Worm (Caenorhabditis elegans) whole organism, mixed stage, embryonic: Measurements from ENCODE around the gene cal-7.
A peak's percentile ranks its signal among the peaks of the same experiment; 100 is the strongest.

Source experiments
- M03D4.4 ChIP-seq: sonication (generic microtip); optimal IDR thresholded peaks from 2 replicates; lab custom pipeline; 2017; ENCODE audit warnings: mild to moderate bottlenecking, missing genetic modification characterization, missing compliant biosample characterization
- bed-3 ChIP-seq: fragments of 200-800 bp; sonication (Bioruptor generic); optimal IDR thresholded peaks from 3 replicates; lab custom pipeline; 2018; ENCODE audit warnings: mild to moderate bottlenecking, missing genetic modification characterization, moderate library complexity, missing compliant biosample characterization
- blmp-1 ChIP-seq: fragments of 150-350 bp; optimal IDR thresholded peaks from 2 replicates; lab custom pipeline; 2014; ENCODE audit warnings: missing biosample characterization, missing genetic modification characterization
- ceh-43 ChIP-seq: fragments of 200-800 bp; sonication (Bioruptor generic); optimal IDR thresholded peaks from 2 replicates; lab custom pipeline; 2018; ENCODE audit warnings: mild to moderate bottlenecking, missing genetic modification characterization, moderate library complexity, missing compliant biosample characterization
- ceh-83 ChIP-seq: fragments of 200-800 bp; sonication (Bioruptor generic); optimal IDR thresholded peaks from 2 replicates; lab custom pipeline; 2018; ENCODE audit warnings: mild to moderate bottlenecking, missing genetic modification characterization, missing compliant biosample characterization
- ces-1 ChIP-seq: fragments of 150-350 bp; optimal IDR thresholded peaks from 2 replicates; lab custom pipeline; 2014; ENCODE audit warnings: missing biosample characterization, missing genetic modification reagents, missing genetic modification characterization
- cnd-1 ChIP-seq: fragments of 200-800 bp; sonication (Bioruptor generic); optimal IDR thresholded peaks from 2 replicates; lab custom pipeline; 2018; ENCODE audit warnings: mild to moderate bottlenecking, missing genetic modification characterization, missing compliant biosample characterization
- elt-3 ChIP-seq: fragments of 150-350 bp; optimal IDR thresholded peaks from 2 replicates; lab custom pipeline; 2014; ENCODE audit warnings: missing biosample characterization, missing genetic modification characterization
- flh-1 ChIP-seq: fragments of 200-800 bp; sonication (Bioruptor generic); optimal IDR thresholded peaks from 2 replicates; lab custom pipeline; 2018; ENCODE audit warnings: mild to moderate bottlenecking, missing genetic modification characterization, moderate library complexity, missing compliant biosample characterization
- ham-2 ChIP-seq: fragments of 200-800 bp; sonication (Bioruptor generic); optimal IDR thresholded peaks from 2 replicates; lab custom pipeline; 2018; ENCODE audit warnings: mild to moderate bottlenecking, missing genetic modification characterization, missing compliant biosample characterization
- hlh-1 ChIP-seq: fragments of 150-350 bp; optimal IDR thresholded peaks from 2 replicates; lab custom pipeline; 2014; ENCODE audit warnings: missing biosample characterization, missing genetic modification reagents, missing genetic modification characterization
- lsy-2 ChIP-seq: fragments of 150-350 bp; optimal IDR thresholded peaks from 2 replicates; lab custom pipeline; 2014; ENCODE audit warnings: missing biosample characterization, missing genetic modification characterization
- mab-5 ChIP-seq: fragments of 150-350 bp; optimal IDR thresholded peaks from 2 replicates; lab custom pipeline; 2014; ENCODE audit warnings: missing biosample characterization, missing genetic modification characterization
- mep-1 ChIP-seq: fragments of 150-350 bp; optimal IDR thresholded peaks from 2 replicates; lab custom pipeline; 2017; ENCODE audit warnings: missing biosample characterization, missing genetic modification reagents, missing genetic modification characterization, inconsistent platforms
- mls-2 ChIP-seq: sonication (generic microtip); optimal IDR thresholded peaks from 2 replicates; lab custom pipeline; 2016; ENCODE audit warnings: mild to moderate bottlenecking, missing genetic modification characterization, moderate library complexity, missing compliant biosample characterization
- nhr-12 ChIP-seq: fragments of 150-350 bp; optimal IDR thresholded peaks from 2 replicates; lab custom pipeline; 2014; ENCODE audit warnings: missing biosample characterization, missing genetic modification characterization
- nhr-2 ChIP-seq: fragments of 150-350 bp; optimal IDR thresholded peaks from 2 replicates; lab custom pipeline; 2014; ENCODE audit warnings: missing biosample characterization, missing genetic modification characterization
- nhr-237 ChIP-seq: fragments of 150-350 bp; optimal IDR thresholded peaks from 2 replicates; lab custom pipeline; 2014; ENCODE audit warnings: missing biosample characterization, missing genetic modification characterization
- nhr-28 ChIP-seq: fragments of 150-350 bp; optimal IDR thresholded peaks from 2 replicates; lab custom pipeline; 2014; ENCODE audit warnings: missing biosample characterization, missing genetic modification characterization
- nhr-76 ChIP-seq: sonication (generic microtip); optimal IDR thresholded peaks from 2 replicates; lab custom pipeline; 2017; ENCODE audit warnings: missing biosample characterization, missing genetic modification characterization
- pha-4 ChIP-seq: fragments of 150-350 bp; optimal IDR thresholded peaks from 2 replicates; lab custom pipeline; 2018; ENCODE audit warnings: missing biosample characterization, missing genetic modification reagents, missing genetic modification characterization
- sem-2 ChIP-seq: fragments of 200-800 bp; sonication (Bioruptor generic); optimal IDR thresholded peaks from 2 replicates; lab custom pipeline; 2018; ENCODE audit warnings: mild to moderate bottlenecking, missing genetic modification characterization, missing compliant biosample characterization
- snpc-4 ChIP-seq: fragments of 150-350 bp; optimal IDR thresholded peaks from 2 replicates; lab custom pipeline; 2014; ENCODE audit warnings: missing biosample characterization, missing genetic modification characterization
- sptf-1 ChIP-seq: sonication (generic microtip); optimal IDR thresholded peaks from 2 replicates; lab custom pipeline; 2017; ENCODE audit warnings: mild to moderate bottlenecking, missing genetic modification characterization, moderate library complexity, missing compliant biosample characterization
- unc-120 ChIP-seq: sonication (generic microtip); optimal IDR thresholded peaks from 2 replicates; lab custom pipeline; 2017; ENCODE audit warnings: missing genetic modification characterization, missing compliant biosample characterization; ENCODE audit not compliant: poor library complexity, severe bottlenecking
- unc-39 ChIP-seq: fragments of 150-350 bp; optimal IDR thresholded peaks from 2 replicates; lab custom pipeline; 2014; ENCODE audit warnings: missing biosample characterization, missing genetic modification characterization
- unc-62 ChIP-seq: fragments of 150-350 bp; optimal IDR thresholded peaks from 2 replicates; lab custom pipeline; 2014; ENCODE audit warnings: missing biosample characterization, missing genetic modification reagents, missing genetic modification characterization
- zip-8 ChIP-seq: fragments of 150-350 bp; optimal IDR thresholded peaks from 2 replicates; lab custom pipeline; 2014; ENCODE audit warnings: missing biosample characterization, missing genetic modification characterization

Gene cal-7

DNA sequence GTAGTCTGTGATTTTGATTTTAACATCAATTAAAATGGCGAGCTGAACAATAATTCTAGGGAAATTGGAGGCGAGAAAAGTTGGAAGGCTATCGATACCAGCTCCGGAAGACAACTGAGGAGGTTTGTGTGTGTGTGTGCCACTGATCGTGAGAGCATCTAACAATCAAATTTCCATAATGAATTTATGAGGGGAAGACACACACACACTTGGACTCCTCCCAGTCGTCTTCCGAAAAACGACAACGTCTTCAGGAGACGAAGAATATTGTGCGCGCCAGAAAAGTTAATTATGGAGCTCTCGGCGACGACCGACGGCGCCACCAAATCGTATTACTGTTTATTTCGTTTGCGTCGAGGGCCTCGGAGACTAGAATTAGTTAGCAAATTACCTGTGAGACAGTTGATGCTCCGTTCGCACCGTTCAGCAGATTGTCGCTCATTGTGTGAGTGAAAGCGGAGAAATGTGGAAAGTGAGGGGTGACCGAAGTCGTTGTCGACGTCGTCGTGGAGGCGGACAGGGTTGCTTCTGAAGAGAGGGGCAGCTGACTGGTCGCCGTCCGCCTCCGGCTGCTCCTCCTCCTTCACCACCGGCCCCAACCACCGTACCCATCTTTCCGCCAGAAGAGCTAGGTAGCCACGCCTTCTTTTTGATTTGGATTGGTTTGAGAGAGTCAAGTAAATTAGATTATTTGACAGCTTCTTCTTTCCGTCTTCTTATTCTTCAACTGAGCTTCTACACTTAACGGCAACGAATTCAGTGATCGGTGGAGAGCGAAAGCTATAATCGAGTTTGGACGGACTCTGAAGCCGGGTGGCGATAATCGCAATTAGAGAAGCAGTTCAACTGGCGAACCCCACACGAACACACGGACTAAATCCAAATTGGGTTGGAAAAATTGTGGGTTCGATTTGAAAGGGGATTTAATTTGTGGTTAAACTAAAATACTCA, 35.2 kb downstream of the cal-7 start, which contains the start of gene unc-42:
unc-42 (minus strand) TSS at position 564 of the 951 bp plus-strand sequence.
- TF ChIP-seq unc-120 (tag; lab: Kevin White, UChicago): no peak
- TF ChIP-seq ces-1 (GFP tag; lab: Kevin White, UChicago): peak; percentile 100
- TF ChIP-seq, all 35 proteins: peak for 1

ce11 chrV:9771311-9771710, 37.4 kb downstream of the cal-7 start:
- TF ChIP-seq bed-3 (GFP tag; lab: Kevin White, UChicago): no peak
- peak; percentile 90 for TF ChIP-seq ces-1 (GFP tag; lab: Kevin White, UChicago)
- TF ChIP-seq flh-1: no peak
- no peak for TF ChIP-seq unc-120 (tag; lab: Kevin White, UChicago)

- TF ChIP-seq unc-120 (tag; lab: Kevin White, UChicago): no peak
- no peak for TF ChIP-seq pha-4 (tag; lab: Kevin White, UChicago)
- peak; percentile 99 for TF ChIP-seq ces-1 (GFP tag; lab: Kevin White, UChicago)
These were observed 38.1 kb downstream of the cal-7 start, which contains the start of gene F46B6.2 for ce11 chrV:9771970-9772369. F46B6.2 (plus strand) TSS chrV:9772285.

- TF ChIP-seq nhr-2 (tag; lab: Kevin White, UChicago) (no peak), sem-2 (GFP tag; lab: Kevin White, UChicago) (no peak), ham-2 (GFP tag; lab: Kevin White, UChicago) (no peak), unc-39 (no peak), unc-62 (no peak), mls-2 (tag; lab: Kevin White, UChicago) (no peak), ceh-83 (GFP tag; lab: Kevin White, UChicago) (no peak), mep-1 (tag; lab: Kevin White, UChicago) (no peak), cnd-1 (tag; lab: Kevin White, UChicago) (no peak), hlh-1 (tag; lab: Kevin White, UChicago) (no peak), unc-120 (tag; lab: Kevin White, UChicago) (no peak)
These were observed 41.8 kb downstream of the cal-7 start, which contains the start of gene F46B6.12 for ce11 chrV:9775734-9776133. F46B6.12 (minus strand) TSS chrV:9775834.

DNA sequence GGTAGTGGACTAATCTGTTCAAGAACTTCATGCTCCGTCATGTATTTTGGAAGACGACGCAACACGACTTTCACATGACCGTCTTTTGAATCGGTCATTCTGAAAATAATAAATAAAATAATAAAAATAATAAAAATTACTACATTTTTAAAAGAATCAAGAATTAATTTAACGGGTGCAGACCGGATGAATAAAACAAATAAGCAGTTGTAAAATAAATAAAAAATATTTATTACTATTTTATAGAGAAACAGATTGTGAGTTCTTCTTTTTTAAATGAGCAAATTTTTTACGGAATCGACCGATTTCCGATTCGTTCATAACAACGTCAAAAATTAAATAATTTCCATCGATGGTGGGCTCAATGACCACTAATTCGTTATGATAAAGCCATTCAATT, 43.7 kb downstream of the cal-7 start, which contains the start of gene smg-4:
smg-4 (minus strand) TSS at position 101 of the 400 bp plus-strand sequence.
- TF ChIP-seq mls-2 (tag; lab: Kevin White, UChicago) (no peak), nhr-237 (tag; lab: Kevin White, UChicago) (no peak), nhr-12 (tag; lab: Kevin White, UChicago) (no peak), ceh-83 (GFP tag; lab: Kevin White, UChicago) (no peak), nhr-28 (tag; lab: Kevin White, UChicago) (no peak), snpc-4 (no peak), ham-2 (GFP tag; lab: Kevin White, UChicago) (no peak), blmp-1 (tag; lab: Kevin White, UChicago) (no peak), unc-39 (no peak), mab-5 (no peak), ceh-43 (GFP tag; lab: Kevin White, UChicago) (no peak)
- TF ChIP-seq, all 35 proteins: peak for 0

DNA sequence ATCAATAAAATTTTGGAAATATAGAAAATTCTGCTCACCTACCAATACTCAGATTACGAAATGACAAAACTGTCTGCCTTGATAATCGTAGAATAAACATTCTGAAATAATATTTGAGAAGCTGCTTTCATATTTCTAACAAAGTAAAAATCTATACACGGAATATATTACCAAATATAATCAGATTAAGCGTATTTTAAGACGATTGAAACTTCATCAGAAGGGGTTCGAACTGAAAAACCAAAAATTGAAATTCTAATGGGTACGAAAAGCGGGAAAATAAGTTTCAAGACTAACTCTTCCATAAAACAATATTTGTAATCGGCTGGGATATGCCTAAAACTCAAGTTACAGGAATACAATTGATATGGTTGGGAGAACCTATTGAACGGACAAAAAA, 45.5 kb downstream of the cal-7 start, which contains the start of gene F46B6.4:
F46B6.4 (minus strand) TSS at position 101 of the 400 bp plus-strand sequence.
- TF ChIP-seq nhr-76: no peak
- no peak for TF ChIP-seq elt-3
- TF ChIP-seq M03D4.4 (tag; lab: Kevin White, UChicago): no peak
- TF ChIP-seq zip-8 (tag; lab: Kevin White, UChicago): no peak
- TF ChIP-seq sptf-1: no peak
- no peak for TF ChIP-seq ceh-43 (GFP tag; lab: Kevin White, UChicago)
- no peak for TF ChIP-seq lsy-2
